Fruit fly (Drosophila melanogaster): Measurements from ENCODE around the gene lush.

- TF ChIP-seq EcR (GFP tag; optimal IDR thresholded peaks at IDR 0.05) (no peak), psq (optimal IDR thresholded peaks at IDR 0.05) (no peak), Dll (optimal IDR thresholded peaks at IDR 0.05) (no peak)
These were observed 29.0 kb upstream of the lush start for dm6 chr3L:19634788-19635448.

Measured in whole organism.